Fruit fly (Drosophila melanogaster): ENCODE measurements around the gene CG15892.
A peak's percentile ranks its signal among the peaks of the same experiment; 100 is the strongest.

The CG15892 gene

dm6 chrX:6265456-6265877, 28.7 kb downstream of the CG15892 start (continued):
- TF ChIP-seq CG12744 (GFP tag; optimal IDR thresholded peaks at IDR 0.05) (peak; percentile 84), trh (GFP tag; optimal IDR thresholded peaks at IDR 0.05) (peak; percentile 87), CG3847 (GFP tag; IDR thresholded peaks at IDR 0.05) (peak; percentile 91), Hr39 (optimal IDR thresholded peaks at IDR 0.05) (no peak), Pdp1 (GFP tag; optimal IDR thresholded peaks at IDR 0.05) (peak; percentile 92 to 96), corto (GFP tag; optimal IDR thresholded peaks at IDR 0.05) (peak; percentile 33), ewg (GFP tag; optimal IDR thresholded peaks at IDR 0.05) (peak; percentile 95), CG15696 (tag; optimal IDR thresholded peaks at IDR 0.05) (peak; percentile 81), Dbx (GFP tag; IDR thresholded peaks at IDR 0.05) (peak; percentile 87), fru (optimal IDR thresholded peaks at IDR 0.05) (no peak), CG11696 (GFP tag; IDR thresholded peaks at IDR 0.05) (peak; percentile 82), Atf3 (GFP tag; optimal IDR thresholded peaks at IDR 0.05) (peak; percentile 95), cas (GFP tag; IDR thresholded peaks at IDR 0.05) (peak; percentile 90), CG2120 (GFP tag; optimal IDR thresholded peaks at IDR 0.05) (peak; percentile 94), YL-1 (GFP tag; optimal IDR thresholded peaks at IDR 0.05) (peak; percentile 61), dmrt99B (tag; optimal IDR thresholded peaks at IDR 0.05) (peak; percentile 99), CG2202 (tag; optimal IDR thresholded peaks at IDR 0.05) (peak; percentile 82), HLH3B (GFP tag; IDR thresholded peaks at IDR 0.05) (peak; percentile 94), Fer3 (tag; optimal IDR thresholded peaks at IDR 0.05) (peak; percentile 91), scrt (GFP tag; optimal IDR thresholded peaks at IDR 0.05) (peak; percentile 85), NC2β (GFP tag; optimal IDR thresholded peaks at IDR 0.05) (peak; percentile 96), CG5953 (GFP tag; IDR thresholded peaks at IDR 0.05) (peak; percentile 89), CG17361 (GFP tag; IDR thresholded peaks at IDR 0.05) (peak; percentile 99), CG14441 (GFP tag; IDR thresholded peaks at IDR 0.05) (peak; percentile 95), Sox102F (GFP tag; optimal IDR thresholded peaks at IDR 0.05) (peak; percentile 99), pb (GFP tag; optimal IDR thresholded peaks at IDR 0.05) (peak; percentile 91), CG1529 (GFP tag; optimal IDR thresholded peaks at IDR 0.05) (peak; percentile 97), CG1603 (tag; optimal IDR thresholded peaks at IDR 0.05) (peak; percentile 93), Oli (tag; optimal IDR thresholded peaks at IDR 0.05) (peak; percentile 99), yki (optimal IDR thresholded peaks at IDR 0.05) (no peak), Asciz (GFP tag; optimal IDR thresholded peaks at IDR 0.05) (peak; percentile 97), bbx (GFP tag; IDR thresholded peaks at IDR 0.05; ENCODE audit: partially characterized antibody) (no peak), Bteb2 (GFP tag; optimal IDR thresholded peaks at IDR 0.05) (peak; percentile 94), Hr51 (GFP tag; optimal IDR thresholded peaks at IDR 0.05) (peak; percentile 90 to 99), tna (GFP tag; IDR thresholded peaks at IDR 0.05; ENCODE audit: partially characterized antibody) (no peak), D19B (GFP tag; optimal IDR thresholded peaks at IDR 0.05) (peak; percentile 80), dimm (GFP tag; IDR thresholded peaks at IDR 0.05) (peak; percentile 91), schlank (tag; optimal IDR thresholded peaks at IDR 0.05) (peak; percentile 92), CG4328 (GFP tag; optimal IDR thresholded peaks at IDR 0.05) (peak; percentile 90), ase (GFP tag; IDR thresholded peaks at IDR 0.05) (peak; percentile 94), zfh2 (GFP tag; optimal IDR thresholded peaks at IDR 0.05) (peak; percentile 89), CG7372 (GFP tag; IDR thresholded peaks at IDR 0.05) (peak; percentile 93), Poxn (GFP tag; IDR thresholded peaks at IDR 0.05) (no peak), bab2 (GFP tag; optimal IDR thresholded peaks at IDR 0.05) (peak; percentile 95), TFAM (GFP tag; optimal IDR thresholded peaks at IDR 0.05) (peak; percentile 83), CG10431 (GFP tag; optimal IDR thresholded peaks at IDR 0.05) (peak; percentile 50), Gsc (GFP tag; IDR thresholded peaks at IDR 0.05) (peak; percentile 84), Mad (GFP tag; optimal IDR thresholded peaks at IDR 0.05) (peak; percentile 95), CG18599 (GFP tag; optimal IDR thresholded peaks at IDR 0.05) (peak; percentile 94), Tbp (GFP tag; optimal IDR thresholded peaks at IDR 0.05) (no peak), Xbp1 (GFP tag; optimal IDR thresholded peaks at IDR 0.05) (peak; percentile 97), croc (GFP tag; conservative IDR thresholded peaks at IDR 0.05) (peak; percentile 94)
